Worm (Caenorhabditis elegans): ENCODE data around the gene F41B4.2.
A peak's percentile ranks its signal among the peaks of the same experiment; 100 is the strongest.

F41B4.2 gene

ce11 chrX:6818036-6818488, 17.0 kb downstream of the F41B4.2 start, which contains the start of gene dhs-28 (continued):
- TF ChIP-seq pha-4 (GFP tag; IDR thresholded peaks at IDR 0.05) (no peak), pha-4 (tag; optimal IDR thresholded peaks at IDR 0.05) (no peak), Y105C5A.15 (GFP tag; IDR thresholded peaks at IDR 0.05) (no peak), fkh-10 (GFP tag; optimal IDR thresholded peaks at IDR 0.05) (no peak), nhr-111 (GFP tag; optimal IDR thresholded peaks at IDR 0.05) (no peak), unc-62 (GFP tag; optimal IDR thresholded peaks at IDR 0.05 in 1 of 2) (no peak), unc-62 (tag; optimal IDR thresholded peaks at IDR 0.05) (no peak), ctbp-1 (GFP tag; IDR thresholded peaks at IDR 0.05) (no peak), T26A8.4 (GFP tag; IDR thresholded peaks at IDR 0.05) (no peak), egl-43 (GFP tag; IDR thresholded peaks at IDR 0.05) (no peak), spr-3 (GFP tag; optimal IDR thresholded peaks at IDR 0.05) (no peak), ama-1 (optimal IDR thresholded peaks at IDR 0.05) (no peak), dmd-8 (GFP tag; IDR thresholded peaks at IDR 0.05) (no peak), daf-12 (tag; optimal IDR thresholded peaks at IDR 0.05) (no peak), mxl-3 (GFP tag; optimal IDR thresholded peaks at IDR 0.05) (peak; percentile 14), D1046.2 (GFP tag; IDR thresholded peaks at IDR 0.05) (no peak), lin-15B (tag; optimal IDR thresholded peaks at IDR 0.05) (no peak), ceh-28 (tag; optimal IDR thresholded peaks at IDR 0.05) (no peak), tag-97 (GFP tag; IDR thresholded peaks at IDR 0.05) (no peak), lin-39 (tag; optimal IDR thresholded peaks at IDR 0.05) (no peak), mdt-29 (GFP tag; IDR thresholded peaks at IDR 0.05) (no peak), lin-1 (GFP tag; IDR thresholded peaks at IDR 0.05) (no peak), vab-7 (GFP tag; IDR thresholded peaks at IDR 0.05) (no peak), ztf-11 (tag; optimal IDR thresholded peaks at IDR 0.05) (no peak), R02D3.7 (tag; optimal IDR thresholded peaks at IDR 0.05) (no peak), duxl-1 (tag; optimal IDR thresholded peaks at IDR 0.05; ENCODE audit: poor library complexity) (no peak), daf-19 (GFP tag; conservative IDR thresholded peaks at IDR 0.05) (no peak)

- TF ChIP-seq Y5F2A.4 (GFP tag; optimal IDR thresholded peaks at IDR 0.05) (no peak), F10B5.3 (tag; optimal IDR thresholded peaks at IDR 0.05) (no peak), aha-1 (tag) (peak; percentile 96)
Observed at ce11 chrX:6813025-6813424, 22.0 kb downstream of the F41B4.2 start.

- no peak for TF ChIP-seq snpc-4 (tag; optimal IDR thresholded peaks at IDR 0.05)
- no peak for TF ChIP-seq vab-7 (GFP tag; IDR thresholded peaks at IDR 0.05)
- TF ChIP-seq mdt-29 (GFP tag; IDR thresholded peaks at IDR 0.05): no peak
- TF ChIP-seq Y5F2A.4 (GFP tag; optimal IDR thresholded peaks at IDR 0.05): no peak
- TF ChIP-seq unc-62 (GFP tag; optimal IDR thresholded peaks at IDR 0.05 in 1 of 2): no peak
- no peak for TF ChIP-seq unc-62 (tag; optimal IDR thresholded peaks at IDR 0.05)
- TF ChIP-seq nhr-111 (GFP tag; optimal IDR thresholded peaks at IDR 0.05): no peak
- no peak for TF ChIP-seq fos-1 (tag; optimal IDR thresholded peaks at IDR 0.05)
- no peak for TF ChIP-seq F10B5.3 (tag; optimal IDR thresholded peaks at IDR 0.05)
- no peak for TF ChIP-seq zag-1 (tag; optimal IDR thresholded peaks at IDR 0.05)
- TF ChIP-seq dpl-1 (GFP tag; optimal IDR thresholded peaks at IDR 0.05): no peak
- peak; percentile 14; the same call in 1 of the 2 replicates for TF ChIP-seq pha-4 (GFP tag; IDR thresholded peaks at IDR 0.05)
- TF ChIP-seq pha-4 (tag; optimal IDR thresholded peaks at IDR 0.05): no peak
- peak; percentile 80 for TF ChIP-seq nhr-28 (tag; optimal IDR thresholded peaks at IDR 0.05)
- no peak for TF ChIP-seq spr-1 (tag; optimal IDR thresholded peaks at IDR 0.05)
- no peak for TF ChIP-seq T26A8.4 (GFP tag; IDR thresholded peaks at IDR 0.05)
- TF ChIP-seq lsy-2 (tag; optimal IDR thresholded peaks at IDR 0.05): no peak
- no peak for TF ChIP-seq ceh-82 (tag; optimal IDR thresholded peaks at IDR 0.05)
- no peak for TF ChIP-seq F49E8.2 (tag; optimal IDR thresholded peaks at IDR 0.05; ENCODE audit: borderline replicate concordance)
- no peak for TF ChIP-seq lin-29 (GFP tag; IDR thresholded peaks at IDR 0.05)
- no peak for TF ChIP-seq arid-1 (GFP tag; conservative IDR thresholded peaks at IDR 0.05)
- TF ChIP-seq ztf-11 (tag; optimal IDR thresholded peaks at IDR 0.05): no peak
- TF ChIP-seq php-3 (GFP tag; IDR thresholded peaks at IDR 0.05): no peak
- no peak for TF ChIP-seq ceh-32 (tag; optimal IDR thresholded peaks at IDR 0.05; ENCODE audit: poor library complexity)
- no peak for TF ChIP-seq ctbp-1 (GFP tag; IDR thresholded peaks at IDR 0.05)
- peak; percentile 62 for TF ChIP-seq hlh-11 (tag; optimal IDR thresholded peaks at IDR 0.05)
- peak; percentile 52 for TF ChIP-seq aha-1 (tag)
- TF ChIP-seq zfp-2 (tag; optimal IDR thresholded peaks at IDR 0.05): no peak
- TF ChIP-seq lin-38 (GFP tag; IDR thresholded peaks at IDR 0.05): no peak
- no peak for TF ChIP-seq ztf-7 (tag; optimal IDR thresholded peaks at IDR 0.05)
- no peak for TF ChIP-seq daf-8 (GFP tag; IDR thresholded peaks at IDR 0.05)
- TF ChIP-seq set-16 (GFP tag; IDR thresholded peaks at IDR 0.05): no peak
Observed at ce11 chrX:6808640-6809039, 26.4 kb downstream of the F41B4.2 start.

Data from whole organism, L4 larva.